Fruit fly (Drosophila melanogaster) whole organism, wandering third instar larva: ENCODE measurements around the gene CG5250.

Experiments used
- Abd-B ChIP-seq: fragments of >200 bp; optimal IDR thresholded peaks from 2 replicates; lab custom pipeline; 2017; ENCODE audit warnings: missing biosample characterization, missing genetic modification characterization
- Hr83 ChIP-seq: fragments of 200-300 bp; sonication (Bioruptor generic); optimal IDR thresholded peaks from 2 replicates; lab custom pipeline; 2016; ENCODE audit warnings: missing biosample characterization, mild to moderate bottlenecking, missing genetic modification characterization, moderate library complexity; ENCODE audit not compliant: poor library complexity, severe bottlenecking
- Myc ChIP-seq: fragments of >200 bp; optimal IDR thresholded peaks from 2 replicates; lab custom pipeline; 2017
- dsf ChIP-seq: sonication (Bioruptor generic); optimal IDR thresholded peaks from 2 replicates; lab custom pipeline; 2016; ENCODE audit warnings: missing biosample characterization, missing genetic modification characterization, borderline replicate concordance
- h ChIP-seq: fragments of 200-800 bp; sonication (Bioruptor generic); optimal IDR thresholded peaks from 3 replicates; lab custom pipeline; 2016; ENCODE audit warnings: missing biosample characterization, mild to moderate bottlenecking, missing genetic modification characterization
- jim ChIP-seq: fragments of 175-275, 200-325 bp; sonication (Bioruptor generic); optimal IDR thresholded peaks from 2 replicates; lab custom pipeline; 2016; ENCODE audit warnings: missing biosample characterization, mild to moderate bottlenecking, missing genetic modification characterization
- lola ChIP-seq: fragments of >200 bp; optimal IDR thresholded peaks from 2 replicates; lab custom pipeline; 2017; ENCODE audit warnings: missing biosample characterization, missing genetic modification characterization

- TF ChIP-seq Hr83 (GFP tag; lab: Kevin White, UChicago) (no peak), Myc (lab: Kevin White, UChicago) (no peak), dsf (GFP tag; lab: Kevin White, UChicago) (no peak), Abd-B (GFP tag; lab: Kevin White, UChicago) (no peak), jim (no peak), lola (GFP tag; lab: Kevin White, UChicago) (no peak), h (GFP tag; lab: Kevin White, UChicago) (no peak)
These were observed at the start of gene CG5250, which contains the start of gene Polr2M for dm6 chr3R:19229245-19229644.
